Fruit fly (Drosophila melanogaster) whole organism, pupa: Measurements from ENCODE around the gene RagA-B.

ENCODE experiments used
- CG10348 ChIP-seq: fragments of 200-800 bp; sonication (Bioruptor generic); IDR thresholded peaks from 2 replicates; pipeline ENCODE4 v1.3.6; 2022; ENCODE audit warnings: missing biosample characterization, missing genetic modification characterization
- CG12605 ChIP-seq: fragments of 200-800 bp; sonication (Bioruptor generic); IDR thresholded peaks from 2 replicates; pipeline ENCODE4 v1.3.6; 2022; ENCODE audit warnings: missing biosample characterization, missing genetic modification characterization
- CG13204 ChIP-seq: fragments of 200-800 bp; sonication (Bioruptor generic); optimal IDR thresholded peaks from 2 replicates; lab custom pipeline; 2018; ENCODE audit warnings: missing biosample characterization, mild to moderate bottlenecking, missing genetic modification characterization, moderate library complexity
- CG14655 ChIP-seq: fragments of 200-800 bp; sonication (Bioruptor generic); optimal IDR thresholded peaks from 3 replicates; lab custom pipeline; 2017; ENCODE audit warnings: mild to moderate bottlenecking, missing biosample characterization, missing genetic modification reagents, missing genetic modification characterization
- CG15710 ChIP-seq: fragments of 200-800 bp; sonication (Bioruptor generic); optimal IDR thresholded peaks from 2 replicates; lab custom pipeline; 2018; ENCODE audit warnings: missing biosample characterization, mild to moderate bottlenecking, missing genetic modification characterization, moderate library complexity
- CG17806 ChIP-seq: fragments of 200-800 bp; sonication (Bioruptor generic); optimal IDR thresholded peaks from 2 replicates; lab custom pipeline; 2018; ENCODE audit warnings: missing biosample characterization, mild to moderate bottlenecking, missing genetic modification characterization, moderate library complexity
- CG32121 ChIP-seq: fragments of 200-800 bp; sonication (Bioruptor generic); IDR thresholded peaks from 2 replicates; pipeline ENCODE4 v1.3.6; 2022; ENCODE audit warnings: missing biosample characterization, missing genetic modification characterization
- CG34367 ChIP-seq: fragments of 200-800 bp; sonication (Bioruptor generic); optimal IDR thresholded peaks from 2 replicates; lab custom pipeline; 2018; ENCODE audit warnings: missing biosample characterization, mild to moderate bottlenecking, missing genetic modification characterization
- CG4496 ChIP-seq: fragments of 200-800 bp; sonication (Bioruptor generic); IDR thresholded peaks from 3 replicates; pipeline ENCODE4 v1.3.6; 2022; ENCODE audit warnings: missing biosample characterization, missing genetic modification characterization
- CG8159 ChIP-seq: fragments of 200-800 bp; sonication (Bioruptor generic); optimal IDR thresholded peaks from 3 replicates; lab custom pipeline; 2018; ENCODE audit warnings: missing biosample characterization, mild to moderate bottlenecking, missing genetic modification characterization, moderate library complexity
- CG8301 ChIP-seq: fragments of 200-800 bp; sonication (Bioruptor generic); optimal IDR thresholded peaks from 2 replicates; lab custom pipeline; 2018; ENCODE audit warnings: missing biosample characterization, mild to moderate bottlenecking, missing genetic modification characterization
- CG9948 ChIP-seq: fragments of 200-800 bp; sonication (Bioruptor generic); optimal IDR thresholded peaks from 2 replicates; lab custom pipeline; 2018; ENCODE audit warnings: missing biosample characterization, mild to moderate bottlenecking, missing genetic modification characterization, moderate library complexity
- D1 ChIP-seq: fragments of 200-800 bp; sonication (Bioruptor generic); optimal IDR thresholded peaks from 2 replicates; lab custom pipeline; 2018; ENCODE audit warnings: missing biosample characterization, mild to moderate bottlenecking, missing genetic modification characterization, moderate library complexity
- EcR ChIP-seq: fragments of 200-800 bp; sonication (Bioruptor generic); optimal IDR thresholded peaks from 3 replicates; lab custom pipeline; 2019; ENCODE audit warnings: missing biosample characterization, missing genetic modification characterization, mild to moderate bottlenecking, moderate library complexity, missing genetic modification reagents
- Ets98B ChIP-seq: fragments of 200-800 bp; sonication (Bioruptor generic); IDR thresholded peaks from 2 replicates; pipeline ENCODE4 v1.3.6; 2022; ENCODE audit warnings: missing biosample characterization, missing genetic modification characterization
- Pif1A ChIP-seq: fragments of 200-800 bp; sonication (Bioruptor generic); optimal IDR thresholded peaks from 3 replicates; lab custom pipeline; 2016; ENCODE audit warnings: missing biosample characterization, missing genetic modification characterization
- Pif1B ChIP-seq: fragments of 200-800 bp; sonication (Bioruptor generic); optimal IDR thresholded peaks from 3 replicates; lab custom pipeline; 2016; ENCODE audit warnings: missing biosample characterization, missing genetic modification characterization
- Snoo ChIP-seq: fragments of 200-800 bp; sonication (Bioruptor generic); optimal IDR thresholded peaks from 3 replicates; lab custom pipeline; 2017; ENCODE audit warnings: missing biosample characterization, mild to moderate bottlenecking, missing genetic modification characterization, inconsistent platforms
- fd96Ca ChIP-seq: fragments of 200-800 bp; sonication (Bioruptor generic); IDR thresholded peaks from 3 replicates; pipeline ENCODE4 v1.3.6; 2022; ENCODE audit warnings: missing biosample characterization, missing genetic modification characterization
- gl ChIP-seq: fragments of 200-800 bp; sonication (Bioruptor generic); optimal IDR thresholded peaks from 2 replicates; lab custom pipeline; 2018; ENCODE audit warnings: missing biosample characterization, mild to moderate bottlenecking, missing genetic modification characterization
- rn ChIP-seq: fragments of 200-800 bp; sonication (Bioruptor generic); IDR thresholded peaks from 2 replicates; pipeline ENCODE4 v1.3.6; 2022; ENCODE audit warnings: missing biosample characterization, missing genetic modification characterization

Gene RagA-B

DNA sequence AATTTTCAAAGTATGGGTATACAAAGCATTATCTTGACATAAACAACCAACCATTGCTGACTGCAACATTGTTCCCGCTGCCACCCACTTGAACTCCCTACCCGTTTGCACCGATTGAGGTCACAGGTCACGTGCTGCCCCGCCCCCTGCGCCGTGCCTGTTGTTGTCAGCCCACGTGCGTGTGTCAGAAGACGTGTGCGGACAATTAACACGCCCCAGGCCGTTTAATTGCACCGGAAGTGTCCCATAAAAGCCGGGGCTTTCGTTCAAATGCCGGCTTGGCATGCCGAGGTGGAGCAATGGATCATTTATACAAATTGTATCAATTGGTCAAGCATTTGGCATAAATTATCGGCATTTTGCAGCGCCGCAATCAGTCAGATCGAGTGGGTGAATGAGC, 43.0 kb upstream of the RagA-B start:
- TF ChIP-seq Ets98B (GFP tag; lab: Robert Waterston, UW) (no peak), CG12605 (GFP tag; lab: Robert Waterston, UW) (no peak), fd96Ca (GFP tag; lab: Robert Waterston, UW) (no peak), CG8159 (no peak), CG32121 (GFP tag; lab: Robert Waterston, UW) (no peak), CG14655 (GFP tag; lab: Kevin White, UChicago) (no peak), CG34367 (tag; lab: Kevin White, UChicago) (no peak), D1 (no peak), CG17806 (tag; lab: Kevin White, UChicago) (no peak), rn (no peak)

DNA sequence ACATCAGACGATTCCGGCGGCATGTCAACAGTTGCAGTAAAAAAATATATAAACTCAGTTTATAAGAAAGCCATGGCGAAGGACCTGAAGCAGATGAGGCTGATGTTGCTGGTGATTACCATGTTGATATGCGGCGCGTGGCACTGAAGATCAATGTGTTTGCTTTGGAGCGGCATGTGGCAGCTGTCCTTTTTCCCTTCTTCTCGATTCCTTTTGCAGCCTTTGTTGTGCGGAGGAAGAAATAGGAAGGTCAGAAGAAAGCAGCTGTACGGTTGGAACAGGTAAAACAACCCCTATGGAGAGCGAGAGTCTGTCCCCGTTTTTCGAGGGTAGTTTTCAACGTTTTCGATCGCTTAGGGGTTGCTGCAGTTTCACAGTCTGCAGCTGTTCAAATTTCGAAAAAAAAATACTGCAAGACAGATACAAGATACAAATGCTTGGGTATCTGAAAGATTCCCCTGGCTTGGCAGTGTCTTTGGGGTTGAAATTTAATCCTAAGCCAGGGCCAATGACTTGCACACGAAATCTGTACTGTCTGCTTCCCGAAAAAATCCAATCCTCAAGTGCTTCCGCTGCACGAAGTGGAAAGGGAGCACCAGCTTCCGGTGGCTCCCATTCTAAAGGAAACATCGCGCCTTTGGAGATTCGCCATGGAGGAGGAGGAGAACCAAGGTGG, 40.9 kb upstream of the RagA-B start:
- no peak for TF ChIP-seq CG13204
- no peak for TF ChIP-seq CG32121 (GFP tag; lab: Robert Waterston, UW)
- TF ChIP-seq Ets98B (GFP tag; lab: Robert Waterston, UW), result no peak
- no peak for TF ChIP-seq fd96Ca (GFP tag; lab: Robert Waterston, UW)
- no peak for TF ChIP-seq rn
- no peak for TF ChIP-seq CG9948 (tag; lab: Kevin White, UChicago)
- no peak for TF ChIP-seq CG10348 (GFP tag; lab: Robert Waterston, UW)
- no peak for TF ChIP-seq CG8159
- no peak for TF ChIP-seq CG34367 (tag; lab: Kevin White, UChicago)
- TF ChIP-seq Pif1B (GFP tag; lab: Kevin White, UChicago), result no peak
- TF ChIP-seq CG15710 (tag; lab: Kevin White, UChicago), result no peak
- no peak for TF ChIP-seq Snoo (tag; lab: Kevin White, UChicago)
- TF ChIP-seq CG17806 (tag; lab: Kevin White, UChicago), result no peak
- TF ChIP-seq CG8301 (tag; lab: Kevin White, UChicago), result no peak
- no peak for TF ChIP-seq D1
- TF ChIP-seq EcR (GFP tag; lab: Kevin White, UChicago), result no peak
- TF ChIP-seq CG12605 (GFP tag; lab: Robert Waterston, UW), result no peak
- TF ChIP-seq gl (tag; lab: Kevin White, UChicago), result no peak

DNA sequence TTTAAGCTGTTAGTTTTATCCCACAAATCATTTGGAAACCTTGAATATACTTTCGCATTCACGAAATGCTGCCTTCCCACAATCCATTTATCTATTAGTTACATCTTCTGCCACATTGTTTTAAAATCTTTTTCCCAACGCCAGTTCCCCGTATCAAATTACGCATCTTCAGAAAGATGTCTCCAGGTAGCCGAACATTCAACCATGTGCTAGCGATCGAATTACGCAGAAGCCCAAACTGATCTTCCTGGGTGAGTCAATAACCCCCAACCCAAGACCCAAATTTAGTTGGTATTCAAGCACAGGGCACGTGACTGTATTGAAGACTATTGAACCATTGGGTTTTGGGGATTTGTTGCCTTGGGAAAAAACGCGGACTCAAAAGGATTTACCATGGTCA, 39.8 kb upstream of the RagA-B start:
- no peak for TF ChIP-seq rn

DNA sequence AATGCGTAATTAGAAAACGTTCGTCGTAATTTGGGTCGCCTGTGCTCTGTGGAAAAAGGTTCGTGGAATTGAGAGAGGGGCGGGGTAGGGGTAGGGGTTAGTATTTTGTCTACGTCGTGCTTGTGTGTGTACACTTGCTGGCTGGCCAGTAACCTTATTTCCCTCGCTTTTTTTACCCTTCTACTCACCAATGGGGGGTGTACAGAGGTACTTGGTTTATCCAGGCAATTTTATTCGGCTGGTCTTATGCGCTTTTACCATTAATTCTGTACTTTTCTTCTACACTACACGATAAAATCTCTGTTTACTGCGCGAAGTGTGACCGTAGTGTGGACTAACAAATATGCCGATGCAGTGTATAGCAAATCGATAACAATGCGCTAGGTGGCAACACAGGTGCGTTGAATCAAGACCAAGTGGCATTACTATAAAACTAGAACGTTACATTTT, 35.6 kb upstream of the RagA-B start, which contains the start of gene tgo:
Gene tgo, minus strand, starts transcription at position 334 of the 450 bp plus-strand sequence.
- TF ChIP-seq CG14655 (GFP tag; lab: Kevin White, UChicago), result no peak
- TF ChIP-seq gl (tag; lab: Kevin White, UChicago), result no peak
- TF ChIP-seq Pif1B (GFP tag; lab: Kevin White, UChicago), result no peak
- TF ChIP-seq CG15710 (tag; lab: Kevin White, UChicago), result peak; percentile 12
- peak; percentile 28 for TF ChIP-seq EcR (GFP tag; lab: Kevin White, UChicago)
- TF ChIP-seq fd96Ca (GFP tag; lab: Robert Waterston, UW), result 0 out of 3 replicates have a peak, but pooled peaks have one; percentile 12
- no peak for TF ChIP-seq Snoo (tag; lab: Kevin White, UChicago)
- no peak for TF ChIP-seq CG9948 (tag; lab: Kevin White, UChicago)
- TF ChIP-seq, all 21 proteins: peak for 3

DNA sequence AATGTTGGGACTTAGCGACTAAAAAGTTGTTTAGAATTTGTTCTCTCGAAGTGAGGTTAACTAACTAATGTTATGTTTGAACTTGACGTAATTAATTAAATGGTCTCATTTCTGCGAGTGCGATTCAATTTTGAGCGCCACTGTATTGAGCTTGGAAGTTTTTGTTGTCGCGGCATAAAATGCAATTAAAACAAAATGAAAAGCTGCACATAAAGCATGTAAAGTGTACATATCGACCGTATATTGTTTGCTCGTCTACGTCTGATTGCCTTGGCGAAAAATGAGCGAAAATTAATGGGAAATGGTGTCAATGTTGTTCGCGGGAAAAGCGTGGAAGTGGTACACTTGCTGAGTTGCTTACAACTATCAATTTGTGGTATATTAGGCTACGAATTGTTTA, 32.8 kb upstream of the RagA-B start:
- no peak for TF ChIP-seq CG10348 (GFP tag; lab: Robert Waterston, UW)
- no peak for TF ChIP-seq CG12605 (GFP tag; lab: Robert Waterston, UW)
- no peak for TF ChIP-seq CG34367 (tag; lab: Kevin White, UChicago)
- no peak for TF ChIP-seq gl (tag; lab: Kevin White, UChicago)
- TF ChIP-seq CG9948 (tag; lab: Kevin White, UChicago), result no peak
- TF ChIP-seq CG15710 (tag; lab: Kevin White, UChicago), result no peak
- TF ChIP-seq CG14655 (GFP tag; lab: Kevin White, UChicago), result no peak
- no peak for TF ChIP-seq CG8159
- TF ChIP-seq CG32121 (GFP tag; lab: Robert Waterston, UW), result no peak
- TF ChIP-seq EcR (GFP tag; lab: Kevin White, UChicago), result no peak
- TF ChIP-seq Ets98B (GFP tag; lab: Robert Waterston, UW), result no peak
- no peak for TF ChIP-seq D1
- no peak for TF ChIP-seq Pif1B (GFP tag; lab: Kevin White, UChicago)
- TF ChIP-seq CG13204, result no peak
- no peak for TF ChIP-seq CG4496 (GFP tag; lab: Robert Waterston, UW)
- no peak for TF ChIP-seq CG17806 (tag; lab: Kevin White, UChicago)
- TF ChIP-seq Pif1A (GFP tag; lab: Kevin White, UChicago), result no peak
- TF ChIP-seq Snoo (tag; lab: Kevin White, UChicago), result no peak
- no peak for TF ChIP-seq CG8301 (tag; lab: Kevin White, UChicago)
- TF ChIP-seq rn, result no peak
- TF ChIP-seq, all 21 proteins: peak for 0

DNA sequence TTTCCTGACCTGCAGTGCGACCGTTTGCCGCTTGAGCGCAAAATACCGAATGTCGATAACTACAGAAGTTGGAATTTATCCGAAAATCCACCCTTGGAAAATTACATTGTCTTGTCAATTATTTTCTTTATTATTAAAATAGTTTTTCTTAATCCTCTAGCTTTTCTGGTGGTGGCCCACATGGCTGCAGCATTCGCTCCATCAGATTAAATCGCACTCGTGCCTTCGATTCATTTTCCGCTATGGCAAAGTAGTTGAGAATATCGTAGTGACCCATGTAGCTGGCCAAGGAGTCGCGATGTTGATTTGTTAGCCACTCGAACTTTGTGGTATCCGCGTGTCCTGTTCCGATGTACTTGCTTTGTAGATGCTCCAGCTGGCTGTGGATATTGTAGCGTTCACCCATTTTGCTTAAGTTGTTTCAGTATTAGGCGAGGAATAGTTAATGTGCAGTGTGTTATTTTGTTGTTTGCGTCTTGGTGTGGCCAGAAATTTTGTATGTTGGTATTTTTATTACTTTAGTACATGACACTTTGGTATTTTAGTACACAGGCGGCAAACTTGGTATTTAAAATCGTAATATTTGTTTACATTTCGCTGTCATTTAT, 30.8 kb upstream of the RagA-B start, which contains the start of the genes Kcmf1, Sf3b5 and CG11986:
Gene Kcmf1, minus strand, starts transcription at position 51 of the 608 bp plus-strand sequence.
Gene Sf3b5, minus strand, starts transcription at position 483 of the 608 bp plus-strand sequence.
Gene CG11986, plus strand, starts transcription at position 588 of the 608 bp plus-strand sequence.
- TF ChIP-seq Pif1A (GFP tag; lab: Kevin White, UChicago) (no peak), CG8301 (tag; lab: Kevin White, UChicago) (no peak), CG9948 (tag; lab: Kevin White, UChicago) (no peak), CG10348 (GFP tag; lab: Robert Waterston, UW) (no peak), Ets98B (GFP tag; lab: Robert Waterston, UW) (no peak), CG8159 (no peak), CG4496 (GFP tag; lab: Robert Waterston, UW) (no peak), EcR (GFP tag; lab: Kevin White, UChicago) (no peak), CG15710 (tag; lab: Kevin White, UChicago) (no peak), Pif1B (GFP tag; lab: Kevin White, UChicago) (no peak), fd96Ca (GFP tag; lab: Robert Waterston, UW) (no peak), D1 (no peak), CG32121 (GFP tag; lab: Robert Waterston, UW) (no peak), CG12605 (GFP tag; lab: Robert Waterston, UW) (no peak), CG34367 (tag; lab: Kevin White, UChicago) (no peak), gl (tag; lab: Kevin White, UChicago) (no peak), rn (no peak), Snoo (tag; lab: Kevin White, UChicago) (no peak), CG17806 (tag; lab: Kevin White, UChicago) (no peak)
